Worm (Caenorhabditis elegans) whole organism, L3 larva: ENCODE data around the gene C55A1.6.

Experiments used
- ZK546.5 ChIP-seq: sonication (generic microtip); optimal IDR thresholded peaks from 2 replicates; lab custom pipeline; 2017; ENCODE audit warnings: missing biosample characterization, missing genetic modification characterization
- ceh-28 ChIP-seq: fragments of 150-350 bp; optimal IDR thresholded peaks from 2 replicates; lab custom pipeline; 2014; ENCODE audit warnings: missing biosample characterization, missing genetic modification reagents, missing genetic modification characterization
- elt-1 ChIP-seq: fragments of 150-350 bp; optimal IDR thresholded peaks from 2 replicates; lab custom pipeline; 2014; ENCODE audit warnings: missing biosample characterization, missing genetic modification characterization
- elt-2 ChIP-seq: sonication (generic microtip); optimal IDR thresholded peaks from 2 replicates; lab custom pipeline; 2016; ENCODE audit warnings: missing genetic modification reagents, mild to moderate bottlenecking, missing genetic modification characterization, missing compliant biosample characterization
- eor-1 ChIP-seq, 2 experiments: fragments of 150-350 bp; optimal IDR thresholded peaks; 2 replicates each; lab custom pipeline; 2014 to 2018; ENCODE audit warnings: missing biosample characterization in 2 of 2, missing genetic modification characterization in 2 of 2
- fkh-10 ChIP-seq: sonication (generic microtip); optimal IDR thresholded peaks from 2 replicates; lab custom pipeline; 2017; ENCODE audit warnings: missing biosample characterization, missing genetic modification reagents, missing genetic modification characterization
- fkh-2 ChIP-seq: fragments of 150-350 bp; optimal IDR thresholded peaks from 2 replicates; lab custom pipeline; 2014; ENCODE audit warnings: missing biosample characterization, missing genetic modification reagents, missing genetic modification characterization
- mdl-1 ChIP-seq: fragments of 150-350 bp; optimal IDR thresholded peaks from 2 replicates; lab custom pipeline; 2014; ENCODE audit warnings: missing biosample characterization, missing genetic modification characterization
- nhr-11 ChIP-seq: fragments of 150-350 bp; optimal IDR thresholded peaks from 2 replicates; lab custom pipeline; 2014; ENCODE audit warnings: missing biosample characterization, missing genetic modification characterization
- nhr-23 ChIP-seq: fragments of 150-350 bp; optimal IDR thresholded peaks from 2 replicates; lab custom pipeline; 2014; ENCODE audit warnings: missing biosample characterization, missing genetic modification reagents, missing genetic modification characterization
- nhr-43 ChIP-seq: sonication (generic microtip); optimal IDR thresholded peaks from 2 replicates; lab custom pipeline; 2016; ENCODE audit warnings: mild to moderate bottlenecking, missing genetic modification characterization, missing compliant biosample characterization; ENCODE audit not compliant: poor library complexity, severe bottlenecking
- nhr-76 ChIP-seq: fragments of 150-350 bp; sonication (generic microtip); optimal IDR thresholded peaks from 5 replicates; lab custom pipeline; 2014; ENCODE audit warnings: missing biosample characterization, missing genetic modification characterization
- nhr-77 ChIP-seq: fragments of 150-350 bp; optimal IDR thresholded peaks from 2 replicates; lab custom pipeline; 2014; ENCODE audit warnings: missing biosample characterization, missing genetic modification characterization
- sea-2 ChIP-seq: fragments of 150-350 bp; sonication (generic microtip); optimal IDR thresholded peaks from 4 replicates; lab custom pipeline; 2014; ENCODE audit warnings: missing biosample characterization, missing genetic modification reagents, missing genetic modification characterization
- snpc-4 ChIP-seq: fragments of 150-350 bp; optimal IDR thresholded peaks from 2 replicates; lab custom pipeline; 2014; ENCODE audit warnings: missing biosample characterization, missing genetic modification characterization
- tbx-2 ChIP-seq: sonication (generic microtip); optimal IDR thresholded peaks from 2 replicates; lab custom pipeline; 2016; ENCODE audit warnings: mild to moderate bottlenecking, missing genetic modification characterization, missing compliant biosample characterization
- unc-39 ChIP-seq: sonication (generic microtip); optimal IDR thresholded peaks from 4 replicates; lab custom pipeline; 2017; ENCODE audit warnings: missing biosample characterization, missing genetic modification characterization
- unc-62 ChIP-seq: fragments of 150-350 bp; sonication (generic microtip); optimal IDR thresholded peaks from 4 replicates; lab custom pipeline; 2014; ENCODE audit warnings: missing biosample characterization, missing genetic modification reagents, missing genetic modification characterization
- zag-1 ChIP-seq: fragments of 150-350 bp; optimal IDR thresholded peaks from 2 replicates; lab custom pipeline; 2014; ENCODE audit warnings: missing biosample characterization, missing genetic modification characterization
- ztf-11 ChIP-seq: fragments of 150-350 bp; optimal IDR thresholded peaks from 2 replicates; lab custom pipeline; 2014; ENCODE audit warnings: missing biosample characterization, missing genetic modification characterization

Gene C55A1.6

DNA sequence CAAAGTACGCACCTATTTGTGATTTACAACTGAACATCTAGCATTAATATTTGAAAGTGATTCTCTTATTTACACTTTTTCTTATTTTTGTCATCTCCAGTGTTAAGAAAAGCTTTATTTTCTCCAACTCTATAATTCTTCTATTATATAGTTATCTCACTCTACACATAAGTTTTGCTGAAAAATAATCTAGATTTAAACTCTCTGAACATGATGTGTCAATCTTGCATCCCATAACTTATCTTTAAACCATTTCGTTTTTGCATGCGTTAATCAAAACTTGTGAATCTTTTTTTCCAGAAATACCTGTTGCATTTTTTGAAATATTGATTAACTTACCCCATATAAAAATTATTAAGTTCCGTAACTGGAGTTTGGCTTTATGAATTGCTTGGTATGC is 42.1 kb downstream of the C55A1.6 start, which contains the start of gene nhr-268:
nhr-268 (plus strand) TSS at position 301 of the 400 bp plus-strand sequence.
- no peak for TF ChIP-seq elt-1 (tag; lab: Kevin White, UChicago)
- no peak for TF ChIP-seq nhr-11

DNA sequence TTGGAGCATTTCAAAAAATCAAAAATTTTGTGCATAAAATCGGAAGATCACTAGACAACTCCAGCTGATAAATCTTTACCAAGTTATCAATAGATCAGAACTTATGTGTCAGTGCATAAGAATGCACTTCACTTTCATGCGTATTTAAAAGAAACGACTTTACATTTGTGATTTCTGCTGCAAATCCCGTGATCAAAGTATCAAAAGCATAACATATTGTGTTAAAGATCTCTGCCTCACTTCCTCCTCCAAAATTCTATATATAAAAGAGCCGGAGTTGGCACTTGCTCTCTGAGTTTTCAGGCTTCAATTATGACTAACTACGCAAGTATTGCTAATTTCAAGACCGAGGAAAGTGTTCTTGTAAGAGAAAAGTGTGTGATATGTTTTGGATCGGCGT is 45.8 kb downstream of the C55A1.6 start, which contains the start of gene nhr-198:
nhr-198 (plus strand) TSS at position 313 of the 400 bp plus-strand sequence.
- TF ChIP-seq nhr-23 (no peak), elt-1 (tag; lab: Kevin White, UChicago) (no peak), ceh-28 (tag; lab: Kevin White, UChicago) (no peak), nhr-77 (tag; lab: Kevin White, UChicago) (no peak), mdl-1 (no peak), nhr-43 (tag; lab: Kevin White, UChicago) (no peak), eor-1 (tag; optimal IDR thresholded peaks at IDR 0.05; lab: Kevin White, UChicago) (no peak), unc-39 (tag; lab: Kevin White, UChicago) (no peak), unc-62 (GFP tag; lab: Kevin White, UChicago) (no peak), fkh-10 (GFP tag; lab: Kevin White, UChicago) (no peak), elt-2 (tag; lab: Kevin White, UChicago) (no peak), snpc-4 (tag; lab: Kevin White, UChicago) (no peak), ZK546.5 (tag; lab: Kevin White, UChicago) (no peak), ztf-11 (tag; lab: Kevin White, UChicago) (no peak), zag-1 (tag; lab: Kevin White, UChicago) (no peak)

DNA sequence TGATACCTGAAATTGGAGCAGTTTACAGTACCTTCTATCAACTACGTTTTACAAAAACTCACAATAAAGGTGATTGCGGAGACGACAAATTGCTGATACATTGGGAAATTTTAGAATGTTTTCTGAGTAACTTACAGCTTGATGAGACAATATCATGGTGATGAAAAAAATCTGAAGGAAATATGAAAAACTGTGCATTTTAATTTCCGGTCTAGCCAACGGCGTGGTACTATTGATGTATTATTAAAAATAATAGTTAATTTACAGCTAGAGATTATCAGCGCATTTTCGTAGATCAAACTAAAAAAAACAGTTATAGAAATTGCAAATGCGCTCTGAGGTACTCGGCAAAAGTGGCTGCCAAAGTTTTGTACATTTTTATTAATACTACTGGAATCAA is 50.3 kb downstream of the C55A1.6 start, which contains the start of gene srx-29:
srx-29 (minus strand) TSS at position 101 of the 400 bp plus-strand sequence.
- TF ChIP-seq nhr-76 (tag; lab: Kevin White, UChicago) (no peak), fkh-2 (tag; lab: Kevin White, UChicago) (no peak), tbx-2 (tag; lab: Kevin White, UChicago) (no peak), sea-2 (GFP tag; lab: Kevin White, UChicago) (no peak)
- TF ChIP-seq, all 47 proteins: peak for 0
